Worm (Caenorhabditis elegans): Measurements from ENCODE around the gene F23H12.5.
"Not testable (repeated sequence)": the region's sequence is repeated elsewhere in the genome, so short reads cannot be mapped to it uniquely, and the experiment has no call there.

- not testable (repeated sequence) for TF ChIP-seq lin-13 (tag; optimal IDR thresholded peaks at IDR 0.05); lsy-2 (tag; optimal IDR thresholded peaks at IDR 0.05); nhr-28 (tag; optimal IDR thresholded peaks at IDR 0.05); ces-1 (GFP tag; optimal IDR thresholded peaks at IDR 0.05)
Observed at ce11 chrV:12374252-12374651, 15.8 kb downstream of the F23H12.5 start, which contains the start of gene F23H12.10.

All from whole organism, mixed stage, embryonic.